Fruit fly (Drosophila melanogaster): ENCODE measurements around the gene JhI-21.

Gene JhI-21

DNA sequence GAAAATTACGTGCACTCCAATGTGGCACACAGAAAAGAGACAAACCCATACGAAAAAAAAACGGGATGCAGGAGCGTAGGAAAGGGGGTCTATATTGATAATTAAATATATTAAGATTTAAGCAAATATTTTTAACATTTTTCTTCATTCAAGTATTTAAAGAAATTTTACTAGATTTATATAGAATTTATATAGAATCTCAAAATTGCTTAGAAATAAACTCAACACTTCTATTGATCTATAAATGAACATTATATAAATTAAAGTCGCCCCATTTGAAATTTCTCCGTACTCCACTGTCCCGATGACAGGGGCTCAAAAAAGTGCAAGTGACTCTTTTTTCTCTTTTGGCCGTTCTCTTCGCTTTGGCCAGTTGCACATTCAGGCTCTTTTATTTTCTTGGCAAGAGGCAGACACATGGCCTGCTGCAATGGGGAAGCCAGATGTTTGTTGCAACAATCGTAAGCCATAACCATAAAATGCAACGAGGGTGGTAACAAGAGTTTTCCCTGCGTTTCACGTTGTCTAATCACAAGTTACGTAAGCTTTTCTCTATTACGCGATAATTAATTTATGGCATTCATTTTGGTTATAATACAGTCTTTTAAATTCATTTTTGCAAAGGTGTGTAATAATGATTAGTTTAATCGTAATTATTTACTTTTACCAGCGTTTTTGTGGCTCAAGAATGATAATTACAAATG is 10.0 kb upstream of the JhI-21 start (continued):
- no peak for TF ChIP-seq Mrtf (GFP tag; IDR thresholded peaks at IDR 0.05)
- no peak for TF ChIP-seq h (optimal IDR thresholded peaks at IDR 0.05)
- TF ChIP-seq dmrt11E (tag; optimal IDR thresholded peaks at IDR 0.05) = peak; percentile 83
- no peak for TF ChIP-seq Kr (GFP tag; optimal IDR thresholded peaks at IDR 0.05)
- TF ChIP-seq CG16863 (GFP tag; optimal IDR thresholded peaks at IDR 0.05) = no peak
- TF ChIP-seq CG17802 (tag; optimal IDR thresholded peaks at IDR 0.05) = no peak
- TF ChIP-seq Sry-δ (GFP tag; optimal IDR thresholded peaks at IDR 0.05) = no peak
- no peak for TF ChIP-seq ase (GFP tag; IDR thresholded peaks at IDR 0.05)
- no peak for TF ChIP-seq CG10274 (GFP tag; optimal IDR thresholded peaks at IDR 0.05)
- no peak for TF ChIP-seq CG2889 (GFP tag; IDR thresholded peaks at IDR 0.05)
- peak; percentile 27 for TF ChIP-seq Asciz (GFP tag; optimal IDR thresholded peaks at IDR 0.05)
- no peak for TF ChIP-seq CG3281 (GFP tag; optimal IDR thresholded peaks at IDR 0.05)
- TF ChIP-seq tx (GFP tag; optimal IDR thresholded peaks at IDR 0.05) = no peak
- TF ChIP-seq shn (GFP tag; optimal IDR thresholded peaks at IDR 0.05) = no peak
- no peak for TF ChIP-seq CG7786 (GFP tag; optimal IDR thresholded peaks at IDR 0.05)
- no peak for TF ChIP-seq CG18599 (GFP tag; optimal IDR thresholded peaks at IDR 0.05)
- no peak for TF ChIP-seq zf30C (GFP tag; optimal IDR thresholded peaks at IDR 0.05)
- TF ChIP-seq CG9876 (GFP tag; optimal IDR thresholded peaks at IDR 0.05) = no peak
- TF ChIP-seq CG31388 (GFP tag; optimal IDR thresholded peaks at IDR 0.05) = no peak
- no peak for TF ChIP-seq CTCF (GFP tag; optimal IDR thresholded peaks at IDR 0.05)
- TF ChIP-seq kay (GFP tag; optimal IDR thresholded peaks at IDR 0.05) = no peak
- TF ChIP-seq CG4328 (GFP tag; optimal IDR thresholded peaks at IDR 0.05) = no peak
- TF ChIP-seq CG14667 (GFP tag; IDR thresholded peaks at IDR 0.05) = no peak
- peak; percentile 64 for TF ChIP-seq CG10267 (tag; optimal IDR thresholded peaks at IDR 0.05)
- TF ChIP-seq pnt (GFP tag; optimal IDR thresholded peaks at IDR 0.05) = no peak
- TF ChIP-seq CG2202 (tag; optimal IDR thresholded peaks at IDR 0.05) = peak; percentile 28
- TF ChIP-seq CG5180 (GFP tag; optimal IDR thresholded peaks at IDR 0.05) = no peak
- no peak for TF ChIP-seq Hsf (GFP tag; optimal IDR thresholded peaks at IDR 0.05)
- TF ChIP-seq Hmx (GFP tag; optimal IDR thresholded peaks at IDR 0.05) = no peak
- peak; percentile 6 for TF ChIP-seq CG3407 (GFP tag; optimal IDR thresholded peaks at IDR 0.05)
- peak; percentile 67 for TF ChIP-seq dmrt99B (tag; optimal IDR thresholded peaks at IDR 0.05)
- peak; percentile 9 for TF ChIP-seq CG17385 (GFP tag; optimal IDR thresholded peaks at IDR 0.05)
- no peak for TF ChIP-seq CG32767 (GFP tag; IDR thresholded peaks at IDR 0.05)
- TF ChIP-seq pzg (GFP tag; optimal IDR thresholded peaks at IDR 0.05) = no peak
- TF ChIP-seq bowl (GFP tag; IDR thresholded peaks at IDR 0.05) = no peak
- no peak for TF ChIP-seq D (optimal IDR thresholded peaks at IDR 0.05)
- peak; percentile 46 for TF ChIP-seq D (GFP tag; optimal IDR thresholded peaks at IDR 0.05)
- TF ChIP-seq tin (GFP tag; optimal IDR thresholded peaks at IDR 0.05) = no peak
- TF ChIP-seq grn (GFP tag; optimal IDR thresholded peaks at IDR 0.05) = no peak
- TF ChIP-seq HmgD (GFP tag; optimal IDR thresholded peaks at IDR 0.05) = no peak
- TF ChIP-seq YL-1 (GFP tag; optimal IDR thresholded peaks at IDR 0.05) = no peak
- TF ChIP-seq lola (GFP tag; optimal IDR thresholded peaks at IDR 0.05) = peak in 1 of 3 experiments; percentile 74
- TF ChIP-seq CG18011 (GFP tag; optimal IDR thresholded peaks at IDR 0.05) = no peak
- no peak for TF ChIP-seq Dref (GFP tag; IDR thresholded peaks at IDR 0.05)
- peak; percentile 17 for TF ChIP-seq Oli (tag; optimal IDR thresholded peaks at IDR 0.05)
- TF ChIP-seq croc (GFP tag; conservative IDR thresholded peaks at IDR 0.05) = peak; percentile 38; the same call in 1 of the 3 replicates
- TF ChIP-seq Lhr (GFP tag; optimal IDR thresholded peaks at IDR 0.05) = no peak
- TF ChIP-seq Adf1 (GFP tag; IDR thresholded peaks at IDR 0.05) = no peak
- TF ChIP-seq hkb (optimal IDR thresholded peaks at IDR 0.05) = no peak
- no peak for TF ChIP-seq hkb (GFP tag; IDR thresholded peaks at IDR 0.05)
- TF ChIP-seq CG10959 (GFP tag; IDR thresholded peaks at IDR 0.05) = no peak
- TF ChIP-seq Chrac-16 (GFP tag; optimal IDR thresholded peaks at IDR 0.05) = peak; percentile 12
